Worm (Caenorhabditis elegans) whole organism, L2 larva: ENCODE data around the gene C02G6.3.

Experiments
- aly-2 ChIP-seq: fragments of 150-350 bp; optimal IDR thresholded peaks from 2 replicates; lab custom pipeline; 2014; ENCODE audit warnings: missing biosample characterization, missing genetic modification characterization
- ama-1 ChIP-seq: fragments of 150-350 bp; optimal IDR thresholded peaks from 2 replicates; lab custom pipeline; 2018; ENCODE audit warnings: inconsistent platforms
- ceh-82 ChIP-seq: fragments of 150-350 bp; optimal IDR thresholded peaks from 2 replicates; lab custom pipeline; 2014; ENCODE audit warnings: missing biosample characterization, missing genetic modification characterization
- mdl-1 ChIP-seq, 2 experiments: fragments of 150-350 bp in 1 of 2; sonication (generic microtip) in 1 of 2; optimal IDR thresholded peaks; 2 replicates each; lab custom pipeline; 2017; ENCODE audit warnings: missing biosample characterization in 2 of 2, missing genetic modification characterization in 2 of 2
- nhr-10 ChIP-seq: sonication (generic microtip); optimal IDR thresholded peaks from 2 replicates; lab custom pipeline; 2017; ENCODE audit warnings: missing biosample characterization, missing genetic modification characterization
- nhr-11 ChIP-seq: fragments of 150-350 bp; optimal IDR thresholded peaks from 2 replicates; lab custom pipeline; 2014; ENCODE audit warnings: missing biosample characterization, missing genetic modification characterization
- nhr-12 ChIP-seq: fragments of 150-350 bp; optimal IDR thresholded peaks from 2 replicates; lab custom pipeline; 2014; ENCODE audit warnings: missing biosample characterization, missing genetic modification characterization
- nhr-25 ChIP-seq: fragments of 150-350 bp; sonication (generic microtip); optimal IDR thresholded peaks from 3 replicates; lab custom pipeline; 2014; ENCODE audit warnings: missing biosample characterization, missing genetic modification characterization
- skn-1 ChIP-seq: sonication (generic microtip); optimal IDR thresholded peaks from 2 replicates; lab custom pipeline; 2017; ENCODE audit warnings: missing biosample characterization, missing genetic modification characterization
- zag-1 ChIP-seq: fragments of 150-350 bp; optimal IDR thresholded peaks from 2 replicates; lab custom pipeline; 2014; ENCODE audit warnings: missing biosample characterization, missing genetic modification characterization

ce11 chrV:5901833-5902232, 21.7 kb downstream of the C02G6.3 start, which contains the start of gene C04E6.5:
- TF ChIP-seq aly-2 (tag; lab: Kevin White, UChicago) = no peak
- TF ChIP-seq ama-1 (lab: Kevin White, UChicago) = no peak
- no peak for TF ChIP-seq nhr-12 (tag; lab: Kevin White, UChicago)
- TF ChIP-seq nhr-25 = no peak
- no peak for TF ChIP-seq skn-1 (tag; lab: Kevin White, UChicago)
- TF ChIP-seq ceh-82 (tag; lab: Kevin White, UChicago) = no peak
- no peak for TF ChIP-seq nhr-10 (tag; lab: Kevin White, UChicago)
- no peak for TF ChIP-seq zag-1 (tag; lab: Kevin White, UChicago)
- no peak for TF ChIP-seq nhr-11
- no peak for TF ChIP-seq mdl-1 (tag; optimal IDR thresholded peaks at IDR 0.05; lab: Kevin White, UChicago)
